Fruit fly (Drosophila melanogaster) whole organism, embryonic: ENCODE measurements around the gene ClpX.

Experiments
- CG10654 ChIP-seq: fragments of 200-800 bp; sonication (Bioruptor generic); optimal IDR thresholded peaks from 2 replicates; lab custom pipeline; 2016; ENCODE audit warnings: missing biosample characterization, missing genetic modification characterization
- CG30431 ChIP-seq: fragments of 200-800 bp; sonication (Bioruptor generic); optimal IDR thresholded peaks from 2 replicates; lab custom pipeline; 2017; ENCODE audit warnings: missing biosample characterization, missing genetic modification characterization
- Chrac-16 ChIP-seq: fragments of 200-800 bp; sonication (Bioruptor generic); optimal IDR thresholded peaks from 3 replicates; lab custom pipeline; 2016; ENCODE audit warnings: missing biosample characterization, missing genetic modification characterization
- HLH4C ChIP-seq: fragments of 200-800 bp; sonication (Bioruptor generic); IDR thresholded peaks from 3 replicates; pipeline ENCODE4 v1.3.6; 2022; ENCODE audit warnings: missing biosample characterization, missing genetic modification characterization; ENCODE audit not compliant: partially characterized antibody
- ken ChIP-seq: fragments of 200-800 bp; sonication (Bioruptor generic); IDR thresholded peaks from 3 replicates; pipeline ENCODE4 v1.3.6; 2022; ENCODE audit warnings: missing biosample characterization, missing genetic modification characterization
- usp ChIP-seq: fragments of >200 bp; optimal IDR thresholded peaks from 2 replicates; lab custom pipeline; 2017; ENCODE audit warnings: missing biosample characterization, missing genetic modification characterization
- zfh1 ChIP-seq: fragments of 200-800 bp; sonication (Bioruptor generic); IDR thresholded peaks from 3 replicates; pipeline ENCODE4 v1.3.6; 2022; ENCODE audit warnings: missing biosample characterization, missing genetic modification characterization

DNA sequence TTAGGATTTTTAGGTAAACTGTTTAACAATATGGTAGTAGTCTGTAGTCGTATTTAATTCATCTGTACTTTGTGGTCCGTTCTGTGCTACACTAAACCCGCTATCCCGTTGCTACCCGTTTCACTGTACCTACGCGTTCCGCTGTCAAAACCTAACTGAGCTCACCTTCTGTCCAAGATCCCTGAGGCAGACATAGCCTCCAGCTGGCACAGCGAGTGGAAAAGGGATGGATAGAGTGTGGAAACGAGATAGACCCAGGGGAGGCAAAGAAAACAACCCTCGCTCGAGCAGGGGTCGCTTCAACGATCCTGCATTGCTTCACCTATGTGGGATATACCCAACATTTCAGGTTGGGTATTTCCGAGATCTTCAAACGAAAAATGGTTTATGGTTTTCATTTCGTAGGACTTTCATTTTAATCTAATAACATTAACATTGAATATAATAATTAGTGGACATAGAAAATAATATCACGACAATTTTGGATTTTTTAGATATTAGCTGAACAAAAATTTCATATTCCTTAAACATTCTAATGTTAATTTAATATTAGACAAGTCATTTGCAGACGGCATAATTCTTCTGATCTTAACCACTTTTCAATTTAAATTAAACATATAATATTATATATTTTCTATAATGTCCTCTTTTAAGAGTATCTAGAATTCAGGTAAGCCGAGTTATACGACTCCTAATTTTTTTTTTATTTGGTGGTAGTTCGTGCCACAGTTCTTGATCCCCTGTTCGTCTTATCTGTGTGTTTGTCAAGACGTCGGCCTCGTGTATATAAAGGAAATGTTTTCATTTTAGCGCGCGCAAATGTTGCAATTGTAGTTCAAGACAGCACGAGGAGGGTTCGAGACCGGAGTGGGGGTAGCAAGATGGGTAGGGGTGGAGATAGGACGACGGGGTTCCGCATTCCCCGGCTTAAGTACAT is 31.6 kb upstream of the ClpX start, which contains the start of gene mira:
- TF ChIP-seq zfh1 (GFP tag; lab: Robert Waterston, UW) (no peak), ken (GFP tag; lab: Robert Waterston, UW) (no peak), CG30431 (no peak), CG10654 (GFP tag; lab: Kevin White, UChicago) (no peak), HLH4C (GFP tag; lab: Robert Waterston, UW) (no peak), Chrac-16 (GFP tag; lab: Kevin White, UChicago) (no peak), usp (no peak)
